Fruit fly (Drosophila melanogaster) whole organism, embryonic: Measurements from ENCODE around the gene CG11560.
A peak's percentile ranks its signal among the peaks of the same experiment; 100 is the strongest.

Source experiments
- Bgb ChIP-seq: fragments of 200-800 bp; sonication (Bioruptor generic); IDR thresholded peaks from 2 replicates; pipeline ENCODE4 v1.3.6; 2022; ENCODE audit warnings: missing biosample characterization, missing genetic modification characterization; ENCODE audit not compliant: partially characterized antibody
- CG10274 ChIP-seq: fragments of 200-800 bp; sonication (Bioruptor generic); optimal IDR thresholded peaks from 3 replicates; lab custom pipeline; 2017; ENCODE audit warnings: missing biosample characterization, mild to moderate bottlenecking, missing genetic modification characterization
- CG12769 ChIP-seq: fragments of 200-800 bp; sonication (Bioruptor generic); optimal IDR thresholded peaks from 2 replicates; lab custom pipeline; 2019; ENCODE audit warnings: missing biosample characterization, mild to moderate bottlenecking, missing genetic modification characterization, moderate library complexity
- CG14965 ChIP-seq: fragments of 200-800 bp; sonication (Bioruptor generic); optimal IDR thresholded peaks from 2 replicates; lab custom pipeline; 2016; ENCODE audit warnings: missing biosample characterization, missing genetic modification characterization, borderline replicate concordance
- CG15514 ChIP-seq: fragments of 200-800 bp; sonication (Bioruptor generic); optimal IDR thresholded peaks from 3 replicates; lab custom pipeline; 2017; ENCODE audit warnings: missing biosample characterization, missing genetic modification characterization, mild to moderate bottlenecking, moderate library complexity, missing genetic modification reagents
- CG1603 ChIP-seq: fragments of 200-800 bp; sonication (Bioruptor generic); optimal IDR thresholded peaks from 2 replicates; lab custom pipeline; 2019; ENCODE audit warnings: missing biosample characterization, mild to moderate bottlenecking, missing genetic modification characterization, moderate library complexity
- CG17802 ChIP-seq: fragments of 200-800 bp; sonication (Bioruptor generic); optimal IDR thresholded peaks from 2 replicates; lab custom pipeline; 2018; ENCODE audit warnings: missing biosample characterization, mild to moderate bottlenecking, missing genetic modification characterization, moderate library complexity
- CG17829 ChIP-seq: fragments of 200-800 bp; optimal IDR thresholded peaks from 2 replicates; lab custom pipeline; 2019; ENCODE audit warnings: missing biosample characterization, mild to moderate bottlenecking, missing genetic modification characterization, moderate library complexity
- CG2120 ChIP-seq: fragments of 200-800 bp; sonication (Bioruptor generic); optimal IDR thresholded peaks from 3 replicates; lab custom pipeline; 2016; ENCODE audit warnings: missing biosample characterization, missing genetic modification characterization
- CG2129 ChIP-seq: fragments of 200-800 bp; sonication (Bioruptor generic); IDR thresholded peaks from 2 replicates; pipeline ENCODE4 v1.3.6; 2022; ENCODE audit warnings: missing biosample characterization, missing genetic modification characterization; ENCODE audit not compliant: partially characterized antibody
- CG3281 ChIP-seq: fragments of 200-800 bp; sonication (Bioruptor generic); optimal IDR thresholded peaks from 3 replicates; lab custom pipeline; 2017; ENCODE audit warnings: missing biosample characterization, mild to moderate bottlenecking, missing genetic modification characterization
- CG3995 ChIP-seq: fragments of 200-800 bp; sonication (Bioruptor generic); optimal IDR thresholded peaks from 3 replicates; lab custom pipeline; 2016; ENCODE audit warnings: missing biosample characterization, missing genetic modification characterization
- CG42726 ChIP-seq: fragments of 200-800 bp; sonication (Bioruptor generic); IDR thresholded peaks from 2 replicates; pipeline ENCODE4 v1.3.6; 2022; ENCODE audit warnings: missing biosample characterization, missing genetic modification characterization; ENCODE audit not compliant: partially characterized antibody
- CG4424 ChIP-seq: fragments of 200-800 bp; sonication (Bioruptor generic); optimal IDR thresholded peaks from 3 replicates; lab custom pipeline; 2016; ENCODE audit warnings: missing biosample characterization, missing genetic modification characterization
- CG7372 ChIP-seq: fragments of 200-800 bp; sonication (Bioruptor generic); IDR thresholded peaks from 2 replicates; pipeline ENCODE4 v1.3.6; 2022; ENCODE audit warnings: missing biosample characterization, missing genetic modification characterization
- CG7928 ChIP-seq: fragments of 200-800 bp; sonication (Bioruptor generic); optimal IDR thresholded peaks from 2 replicates; lab custom pipeline; 2017; ENCODE audit warnings: missing biosample characterization, mild to moderate bottlenecking, missing genetic modification characterization
- CG8944 ChIP-seq: fragments of 200-800 bp; sonication (Bioruptor generic); optimal IDR thresholded peaks from 3 replicates; lab custom pipeline; 2016; ENCODE audit warnings: missing biosample characterization, missing genetic modification characterization
- CG9932 ChIP-seq: fragments of 200-800 bp; sonication (Bioruptor generic); IDR thresholded peaks from 2 replicates; pipeline ENCODE4 v1.3.6; 2022; ENCODE audit warnings: missing biosample characterization, missing genetic modification characterization
- Chrac-16 ChIP-seq: fragments of 200-800 bp; sonication (Bioruptor generic); optimal IDR thresholded peaks from 3 replicates; lab custom pipeline; 2016; ENCODE audit warnings: missing biosample characterization, missing genetic modification characterization
- CoRest ChIP-seq: fragments of 200-800 bp; sonication (Bioruptor generic); optimal IDR thresholded peaks from 3 replicates; lab custom pipeline; 2018; ENCODE audit warnings: missing biosample characterization, mild to moderate bottlenecking, missing genetic modification characterization, moderate library complexity
- Dll ChIP-seq: fragments of 200-800 bp; sonication (Bioruptor generic); IDR thresholded peaks from 4 replicates; pipeline ENCODE4 v1.3.6; 2022; ENCODE audit warnings: missing biosample characterization, missing genetic modification characterization; ENCODE audit not compliant: partially characterized antibody
- Doc3 ChIP-seq: fragments of 200-800 bp; sonication (Bioruptor generic); IDR thresholded peaks from 3 replicates; pipeline ENCODE4 v1.3.6; 2022; ENCODE audit warnings: missing biosample characterization, missing genetic modification characterization; ENCODE audit not compliant: partially characterized antibody
- E2f2 ChIP-seq: fragments of 200-800 bp; sonication (Bioruptor generic); IDR thresholded peaks from 2 replicates; pipeline ENCODE4 v1.3.6; 2022; ENCODE audit warnings: missing biosample characterization, missing genetic modification characterization
- Fer1 ChIP-seq: fragments of 200-800 bp; sonication (Bioruptor generic); optimal IDR thresholded peaks from 2 replicates; lab custom pipeline; 2017; ENCODE audit warnings: missing biosample characterization, mild to moderate bottlenecking, missing genetic modification characterization
- Hand ChIP-seq: fragments of 200-800 bp; sonication (Bioruptor generic); optimal IDR thresholded peaks from 2 replicates; lab custom pipeline; 2017; ENCODE audit warnings: mild to moderate bottlenecking, missing biosample characterization, missing genetic modification reagents, missing genetic modification characterization
- Hey ChIP-seq: fragments of 200-800 bp; sonication (Bioruptor generic); optimal IDR thresholded peaks from 3 replicates; lab custom pipeline; 2018; ENCODE audit warnings: missing biosample characterization, mild to moderate bottlenecking, missing genetic modification characterization
- Med ChIP-seq: fragments of 200-800 bp; sonication (Bioruptor generic); peaks from one replicate; lab custom pipeline; 2016; ENCODE audit warnings: missing biosample characterization, missing genetic modification characterization, mild to moderate bottlenecking, inconsistent platforms, moderate library complexity
- NC2β ChIP-seq: fragments of 200-800 bp; sonication (Bioruptor generic); optimal IDR thresholded peaks from 2 replicates; lab custom pipeline; 2016; ENCODE audit warnings: missing biosample characterization, missing genetic modification characterization
- NFAT ChIP-seq: fragments of 200-800 bp; sonication (Bioruptor generic); IDR thresholded peaks from 2 replicates; pipeline ENCODE4 v1.3.6; 2022; ENCODE audit warnings: missing biosample characterization, missing genetic modification characterization
- Oaz ChIP-seq: fragments of 200-800 bp; sonication (Bioruptor generic); IDR thresholded peaks from 2 replicates; pipeline ENCODE4 v1.3.6; 2022; ENCODE audit warnings: missing biosample characterization, missing genetic modification characterization
- Rfx ChIP-seq: fragments of 200-800 bp; sonication (Bioruptor generic); IDR thresholded peaks from 2 replicates; pipeline ENCODE4 v1.3.6; 2022; ENCODE audit warnings: missing biosample characterization, missing genetic modification characterization
- Rx ChIP-seq: fragments of 200-800 bp; sonication (Bioruptor generic); IDR thresholded peaks from 2 replicates; pipeline ENCODE4 v1.3.6; 2022; ENCODE audit warnings: missing biosample characterization, missing genetic modification characterization
- Six4 ChIP-seq: fragments of 200-800 bp; sonication (Bioruptor generic); optimal IDR thresholded peaks from 2 replicates; lab custom pipeline; 2016; ENCODE audit warnings: missing biosample characterization, missing genetic modification characterization
- Stat92E ChIP-seq, 3 experiments: fragments of >200 bp in 2 of 3; fragments of 200-800 bp in 1 of 3; sonication (Bioruptor generic) in 1 of 3; optimal IDR thresholded peaks; 2 replicates each; lab custom pipeline; 2017 to 2019; ENCODE audit warnings: missing biosample characterization in 3 of 3, missing genetic modification characterization in 3 of 3, mild to moderate bottlenecking in 1 of 3, moderate library complexity in 1 of 3
- Xbp1 ChIP-seq: fragments of 200-800 bp; sonication (Bioruptor generic); optimal IDR thresholded peaks from 3 replicates; lab custom pipeline; 2016; ENCODE audit warnings: missing biosample characterization, mild to moderate bottlenecking, missing genetic modification characterization
- gfzf ChIP-seq: fragments of 200-800 bp; sonication (Bioruptor generic); optimal IDR thresholded peaks from 2 replicates; lab custom pipeline; 2016; ENCODE audit warnings: missing biosample characterization, mild to moderate bottlenecking, missing genetic modification characterization, moderate library complexity
- gsb-n ChIP-seq: fragments of 200-800 bp; sonication (Bioruptor generic); optimal IDR thresholded peaks from 3 replicates; lab custom pipeline; 2018; ENCODE audit warnings: missing biosample characterization, mild to moderate bottlenecking, missing genetic modification characterization
- hbn ChIP-seq: fragments of 200-800 bp; sonication (Bioruptor generic); IDR thresholded peaks from 2 replicates; pipeline ENCODE4 v1.3.6; 2022; ENCODE audit warnings: missing biosample characterization, missing genetic modification characterization; ENCODE audit not compliant: partially characterized antibody
- lbe ChIP-seq: fragments of 200-800 bp; sonication (Bioruptor generic); optimal IDR thresholded peaks from 2 replicates; lab custom pipeline; 2016; ENCODE audit warnings: missing biosample characterization, mild to moderate bottlenecking, missing genetic modification characterization
- nmo ChIP-seq: fragments of 200-800 bp; sonication (Bioruptor generic); optimal IDR thresholded peaks from 2 replicates; lab custom pipeline; 2018; ENCODE audit warnings: missing biosample characterization, mild to moderate bottlenecking, missing genetic modification characterization, moderate library complexity
- psq ChIP-seq: fragments of 200-800 bp; sonication (Bioruptor generic); optimal IDR thresholded peaks from 2 replicates; lab custom pipeline; 2017; ENCODE audit warnings: missing biosample characterization, missing genetic modification characterization
- sd ChIP-seq: fragments of 200-800 bp; sonication (Bioruptor generic); optimal IDR thresholded peaks from 3 replicates; lab custom pipeline; 2018; ENCODE audit warnings: missing biosample characterization, mild to moderate bottlenecking, missing genetic modification characterization, moderate library complexity
- sens ChIP-seq: fragments of 200-800 bp; sonication (Bioruptor generic); peaks from one replicate; lab custom pipeline; 2016; ENCODE audit warnings: missing biosample characterization, missing genetic modification characterization
- sob ChIP-seq: fragments of 200-800 bp; sonication (Bioruptor generic); IDR thresholded peaks from 2 replicates; pipeline ENCODE4 v1.3.6; 2022; ENCODE audit warnings: missing biosample characterization, missing genetic modification characterization
- stwl ChIP-seq: fragments of 200-800 bp; sonication (Bioruptor generic); optimal IDR thresholded peaks from 3 replicates; lab custom pipeline; 2018; ENCODE audit warnings: missing biosample characterization, mild to moderate bottlenecking, missing genetic modification characterization, moderate library complexity
- tgo ChIP-seq: fragments of 200-800 bp; sonication (Bioruptor generic); IDR thresholded peaks from 3 replicates; pipeline ENCODE4 v1.3.6; 2022; ENCODE audit warnings: missing biosample characterization, missing genetic modification characterization
- trem ChIP-seq: fragments of 200-800 bp; optimal IDR thresholded peaks from 3 replicates; lab custom pipeline; 2019; ENCODE audit warnings: missing biosample characterization, mild to moderate bottlenecking, missing genetic modification characterization, moderate library complexity
- vfl ChIP-seq: fragments of 200-800 bp; sonication (Bioruptor generic); optimal IDR thresholded peaks from 2 replicates; lab custom pipeline; 2016; ENCODE audit warnings: missing biosample characterization, missing genetic modification characterization

CG11560 gene

DNA sequence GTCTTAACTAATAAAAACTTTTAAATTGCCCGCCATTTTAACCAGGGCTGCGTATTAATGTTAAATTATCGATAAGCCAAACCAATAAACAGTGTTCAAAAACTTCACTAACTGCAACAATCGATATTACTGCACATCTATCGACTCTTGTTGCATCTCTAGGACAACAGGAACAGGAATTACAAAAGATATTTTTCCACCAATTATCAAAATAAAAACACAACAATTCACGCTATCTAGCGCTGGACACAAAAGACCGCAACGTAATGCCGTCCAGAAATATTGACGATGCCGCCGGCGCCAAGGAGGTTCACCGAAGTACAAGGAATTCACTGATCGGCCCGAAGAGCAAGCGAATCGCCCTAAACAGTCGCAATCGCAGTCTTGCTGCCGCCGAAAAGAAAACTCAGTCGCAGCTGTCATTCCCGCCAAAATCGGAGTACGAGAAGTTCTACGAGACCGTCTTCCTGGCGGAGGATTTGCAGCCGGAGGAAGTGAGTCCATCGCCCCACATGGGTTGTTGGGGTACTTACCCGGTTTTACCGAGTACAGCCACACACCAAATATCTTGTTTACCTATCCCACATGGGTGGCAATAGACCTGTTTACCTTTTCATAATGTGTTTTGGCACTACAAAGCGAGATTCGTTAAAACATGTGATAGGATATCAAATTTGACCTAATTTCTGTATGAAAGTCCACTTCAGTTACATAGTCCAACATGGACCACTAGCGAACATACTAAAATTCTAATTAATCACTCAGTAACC lies 3.7 kb upstream of the CG11560 start, which contains the start of gene vers (continued):
- TF ChIP-seq Med (GFP tag; lab: Kevin White, UChicago): peak; percentile 88
- no peak for TF ChIP-seq CG12769 (tag; lab: Kevin White, UChicago)
- no peak for TF ChIP-seq NC2β (GFP tag; lab: Kevin White, UChicago)
- TF ChIP-seq Fer1 (GFP tag; lab: Kevin White, UChicago): peak; percentile 32
- TF ChIP-seq Rx (GFP tag; lab: Robert Waterston, UW): no peak
- TF ChIP-seq hbn (GFP tag; lab: Robert Waterston, UW): peak; percentile 95
- TF ChIP-seq CG42726 (GFP tag; lab: Robert Waterston, UW): peak; percentile 76
- TF ChIP-seq Six4: no peak
- no peak for TF ChIP-seq CG3281 (GFP tag; lab: Kevin White, UChicago)
- TF ChIP-seq CG17829: peak; percentile 42
- TF ChIP-seq Doc3 (GFP tag; lab: Robert Waterston, UW): peak; percentile 91
- peak; percentile 70 for TF ChIP-seq CG1603 (tag; lab: Kevin White, UChicago)
- no peak for TF ChIP-seq CG17802 (tag; lab: Kevin White, UChicago)
- TF ChIP-seq CG4424: no peak
- TF ChIP-seq lbe (GFP tag; lab: Kevin White, UChicago): peak; percentile 41
- TF ChIP-seq gsb-n (tag; lab: Kevin White, UChicago): peak; percentile 19
- peak; percentile 92 for TF ChIP-seq CG7928 (GFP tag; lab: Kevin White, UChicago)
- TF ChIP-seq Stat92E (GFP tag; optimal IDR thresholded peaks at IDR 0.05; lab: Kevin White, UChicago): peak in 1 of 3 experiments; percentile 52
- TF ChIP-seq sd (tag; lab: Kevin White, UChicago): no peak
- peak; percentile 14 for TF ChIP-seq CoRest
- TF ChIP-seq Hand (GFP tag; lab: Kevin White, UChicago): no peak
- 0 out of 2 replicates have a peak, but pooled peaks have one; percentile 26 for TF ChIP-seq NFAT (GFP tag; lab: Robert Waterston, UW)
- peak; percentile 12 for TF ChIP-seq vfl
- no peak for TF ChIP-seq psq (GFP tag; lab: Kevin White, UChicago)
- TF ChIP-seq Chrac-16 (GFP tag; lab: Kevin White, UChicago): peak; percentile 6
- no peak for TF ChIP-seq CG7372
- TF ChIP-seq CG2120 (GFP tag; lab: Kevin White, UChicago): peak; percentile 42
- peak; percentile 74 for TF ChIP-seq CG9932 (GFP tag; lab: Robert Waterston, UW)
- TF ChIP-seq gfzf (GFP tag; lab: Kevin White, UChicago): peak; percentile 12
- no peak for TF ChIP-seq CG10274 (GFP tag; lab: Kevin White, UChicago)
- TF ChIP-seq Bgb (GFP tag; lab: Robert Waterston, UW): peak; percentile 95
- no peak for TF ChIP-seq CG14965
- peak; percentile 4 for TF ChIP-seq Xbp1 (GFP tag; lab: Kevin White, UChicago)
- peak; percentile 67; the same call in 1 of the 2 replicates for TF ChIP-seq Rfx (GFP tag; lab: Robert Waterston, UW)
- TF ChIP-seq Hey (tag; lab: Kevin White, UChicago): no peak
- peak; percentile 95 for TF ChIP-seq Dll (GFP tag; lab: Robert Waterston, UW)
- TF ChIP-seq stwl (tag; lab: Kevin White, UChicago): peak; percentile 96
- TF ChIP-seq CG8944: no peak
- peak; percentile 69 for TF ChIP-seq trem (tag; lab: Kevin White, UChicago)
- peak; percentile 56 for TF ChIP-seq CG15514 (GFP tag; lab: Kevin White, UChicago)
- no peak for TF ChIP-seq tgo (GFP tag; lab: Robert Waterston, UW)
- peak; percentile 78 for TF ChIP-seq sens (GFP tag; lab: Kevin White, UChicago)
- no peak for TF ChIP-seq Oaz
- TF ChIP-seq nmo (GFP tag; lab: Kevin White, UChicago): peak; percentile 41
- TF ChIP-seq CG3995 (GFP tag; lab: Kevin White, UChicago): peak; percentile 85
- peak; percentile 56 for TF ChIP-seq sob (GFP tag; lab: Robert Waterston, UW)
- TF ChIP-seq E2f2 (GFP tag; lab: Robert Waterston, UW): peak; percentile 98
- TF ChIP-seq CG2129 (GFP tag; lab: Robert Waterston, UW): peak; percentile 89
